Fruit fly (Drosophila melanogaster): ENCODE results near the gene CG7824.

The CG7824 gene

DNA sequence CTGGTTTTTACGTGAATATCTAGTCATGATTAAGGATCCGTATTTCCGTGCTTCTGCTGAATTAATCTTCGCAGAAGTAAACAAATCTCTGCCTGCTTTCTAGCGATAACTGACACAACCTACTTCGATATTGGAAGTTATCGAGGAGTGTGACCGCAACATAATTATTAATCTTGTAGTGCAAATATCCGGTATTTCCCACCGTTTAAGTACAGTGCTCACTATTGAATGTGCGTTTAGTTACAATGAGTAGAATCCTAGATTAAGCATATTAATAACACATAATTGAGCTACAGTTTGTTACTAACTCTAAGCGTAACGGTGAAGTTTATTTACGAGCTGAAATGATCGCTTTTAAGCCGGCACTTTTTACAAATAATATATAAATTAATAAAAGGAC, 1.0 kb upstream of the CG7824 start (continued):
- TF ChIP-seq tup (GFP tag; optimal IDR thresholded peaks at IDR 0.05) (no peak), odd (GFP tag; optimal IDR thresholded peaks at IDR 0.05) (no peak), ttk (GFP tag; IDR thresholded peaks at IDR 0.05) (no peak), CG2199 (GFP tag; IDR thresholded peaks at IDR 0.05) (0 out of 3 replicates have a peak, but pooled peaks have one; percentile 31), grau (tag; optimal IDR thresholded peaks at IDR 0.05) (peak; percentile 95), Xbp1 (GFP tag; optimal IDR thresholded peaks at IDR 0.05) (peak; percentile 59), kay (GFP tag; optimal IDR thresholded peaks at IDR 0.05) (no peak), Opbp (GFP tag; IDR thresholded peaks at IDR 0.05; ENCODE audit: partially characterized antibody) (0 out of 3 replicates have a peak, but pooled peaks have one; percentile 27), zfh1 (GFP tag; IDR thresholded peaks at IDR 0.05) (peak; percentile 56; the same call in 2 of the 3 replicates), CG12104 (GFP tag; optimal IDR thresholded peaks at IDR 0.05) (no peak), CG30403 (GFP tag; optimal IDR thresholded peaks at IDR 0.05) (no peak), cato (GFP tag; optimal IDR thresholded peaks at IDR 0.05; ENCODE audit: borderline replicate concordance) (no peak), lmd (GFP tag; IDR thresholded peaks at IDR 0.05) (peak; percentile 56), CG17385 (GFP tag; optimal IDR thresholded peaks at IDR 0.05) (no peak), Bteb2 (GFP tag; optimal IDR thresholded peaks at IDR 0.05) (peak; percentile 17), CG8388 (GFP tag; optimal IDR thresholded peaks at IDR 0.05) (peak; percentile 57), CG7786 (GFP tag; optimal IDR thresholded peaks at IDR 0.05) (no peak), Fer3 (tag; optimal IDR thresholded peaks at IDR 0.05) (peak; percentile 67), CG12942 (GFP tag; optimal IDR thresholded peaks at IDR 0.05) (peak; percentile 19), CG17361 (GFP tag; IDR thresholded peaks at IDR 0.05) (peak; percentile 52; the same call in 1 of the 3 replicates), fd64A (GFP tag; optimal IDR thresholded peaks at IDR 0.05) (no peak), H2.0 (GFP tag; IDR thresholded peaks at IDR 0.05) (peak; percentile 33; the same call in 1 of the 2 replicates), wor (GFP tag; IDR thresholded peaks at IDR 0.05) (no peak), Hr51 (GFP tag; optimal IDR thresholded peaks at IDR 0.05) (no peak), Dip3 (GFP tag; optimal IDR thresholded peaks at IDR 0.05) (no peak), Bgb (GFP tag; IDR thresholded peaks at IDR 0.05; ENCODE audit: partially characterized antibody) (peak; percentile 58), CG6175 (GFP tag; IDR thresholded peaks at IDR 0.05) (no peak), luna (GFP tag; optimal IDR thresholded peaks at IDR 0.05) (no peak), dysf (GFP tag; IDR thresholded peaks at IDR 0.05) (peak; percentile 63; the same call in 2 of the 3 replicates), CG5953 (GFP tag; IDR thresholded peaks at IDR 0.05) (no peak), ewg (GFP tag; optimal IDR thresholded peaks at IDR 0.05) (peak; percentile 6), ap (GFP tag; IDR thresholded peaks at IDR 0.05) (no peak), CG6791 (GFP tag; IDR thresholded peaks at IDR 0.05; ENCODE audit: partially characterized antibody) (peak; percentile 50; the same call in 1 of the 3 replicates), CG14860 (GFP tag; IDR thresholded peaks at IDR 0.05; ENCODE audit: partially characterized antibody) (no peak), CG15514 (GFP tag; optimal IDR thresholded peaks at IDR 0.05) (no peak), CG43689 (GFP tag; IDR thresholded peaks at IDR 0.05) (no peak), CG11695 (GFP tag; IDR thresholded peaks at IDR 0.05) (no peak), CG2889 (GFP tag; IDR thresholded peaks at IDR 0.05) (no peak), ro (GFP tag; IDR thresholded peaks at IDR 0.05) (no peak), MTF-1 (GFP tag; optimal IDR thresholded peaks at IDR 0.05; ENCODE audit: borderline replicate concordance) (peak; percentile 20), amos (GFP tag; IDR thresholded peaks at IDR 0.05; ENCODE audit: partially characterized antibody) (peak; percentile 31; the same call in 1 of the 2 replicates), sc (optimal IDR thresholded peaks at IDR 0.05) (no peak), sc (GFP tag; optimal IDR thresholded peaks at IDR 0.05) (no peak), nau (GFP tag; optimal IDR thresholded peaks at IDR 0.05) (no peak), gro (GFP tag; optimal IDR thresholded peaks at IDR 0.05) (peak; percentile 10), CG11456 (GFP tag; IDR thresholded peaks at IDR 0.05) (0 out of 3 replicates have a peak, but pooled peaks have one; percentile 52), B-H2 (GFP tag; optimal IDR thresholded peaks at IDR 0.05) (peak; percentile 86), Ada2b (GFP tag; IDR thresholded peaks at IDR 0.05) (no peak), Gug (GFP tag; IDR thresholded peaks at IDR 0.05) (peak; percentile 38; the same call in 1 of the 4 replicates), Hr3 (GFP tag; optimal IDR thresholded peaks at IDR 0.05) (peak; percentile 25), onecut (GFP tag; IDR thresholded peaks at IDR 0.05) (0 out of 2 replicates have a peak, but pooled peaks have one; percentile 10)
